Worm (Caenorhabditis elegans) whole organism, young adult: ENCODE measurements around the gene sgk-1.

Experiments
- ceh-27 ChIP-seq: fragments of 200-800 bp; sonication (Bioruptor generic); optimal IDR thresholded peaks from 2 replicates; lab custom pipeline; 2018; ENCODE audit warnings: mild to moderate bottlenecking, missing genetic modification characterization, moderate library complexity, missing compliant biosample characterization
- snpc-3.4 ChIP-seq: sonication (generic microtip); optimal IDR thresholded peaks from 2 replicates; lab custom pipeline; 2017; ENCODE audit warnings: missing genetic modification characterization, mild to moderate bottlenecking, missing compliant biosample characterization, antibody characterized with exemption, moderate library complexity, missing genotype, missing genetic modification reagents
- somi-1 ChIP-seq: fragments of 200-800 bp; sonication (Bioruptor generic); optimal IDR thresholded peaks from 2 replicates; lab custom pipeline; 2018; ENCODE audit warnings: mild to moderate bottlenecking, missing genetic modification characterization, missing compliant biosample characterization

DNA sequence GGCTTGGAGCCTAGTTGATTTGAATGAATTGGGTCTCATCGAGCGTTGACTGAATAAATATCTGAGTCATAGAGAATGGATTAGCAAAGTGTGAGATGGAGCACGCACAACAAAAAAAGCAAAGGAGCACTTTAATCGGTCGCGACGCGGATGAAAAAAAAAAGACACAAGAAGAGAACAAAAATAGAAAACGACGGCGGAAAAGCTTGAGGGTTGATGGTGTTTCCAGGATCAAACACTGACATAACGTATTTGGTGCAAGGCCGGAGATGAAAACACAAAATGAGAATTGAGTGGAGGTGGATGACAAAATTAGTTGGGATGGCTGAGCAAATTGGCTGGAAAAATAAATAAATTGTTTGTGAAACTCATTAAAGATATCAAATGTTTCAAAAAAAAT is 31.0 kb upstream of the sgk-1 start, which contains the start of gene F52E10.4:
- TF ChIP-seq somi-1 (GFP tag; lab: Kevin White, UChicago) (no peak), snpc-3.4 (no peak), ceh-27 (GFP tag; lab: Kevin White, UChicago) (no peak)
